Worm (Caenorhabditis elegans): ENCODE measurements around the gene ZK813.2.

The ZK813.2 gene

ce11 chrX:3443526-3443925 lies at the start of gene ZK813.2:
Gene ZK813.2, plus strand, starts transcription at chrX:3443826.
- no peak for TF ChIP-seq ref-2 (tag; optimal IDR thresholded peaks at IDR 0.05)
- no peak for TF ChIP-seq K02D7.2 (tag; optimal IDR thresholded peaks at IDR 0.05)
- TF ChIP-seq F13H6.1 (tag; optimal IDR thresholded peaks at IDR 0.05), result no peak
- TF ChIP-seq ceh-45 (GFP tag; IDR thresholded peaks at IDR 0.05), result no peak
- no peak for TF ChIP-seq che-1 (tag; optimal IDR thresholded peaks at IDR 0.05)

DNA sequence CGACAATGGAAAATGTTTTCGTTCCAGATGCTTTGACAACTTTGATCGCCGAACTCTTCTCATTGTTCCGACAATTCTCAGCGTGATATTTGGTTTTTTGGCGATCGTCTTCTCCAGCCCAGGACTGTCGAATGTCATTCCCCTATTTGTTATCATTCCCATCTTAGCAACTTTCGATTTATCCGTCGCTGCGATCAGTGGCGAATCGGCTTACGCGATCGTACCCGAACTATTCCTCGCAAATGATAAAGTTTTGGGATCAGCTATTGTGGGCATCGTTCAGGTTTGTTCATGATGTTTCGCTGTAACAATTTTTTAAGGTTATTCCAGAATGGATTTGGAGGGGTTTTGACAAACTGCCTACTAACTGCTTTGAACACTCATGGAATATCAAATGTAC lies 46.9 kb upstream of the ZK813.2 start:
- TF ChIP-seq ceh-34 (tag; optimal IDR thresholded peaks at IDR 0.05) (no peak), npax-4 (tag; optimal IDR thresholded peaks at IDR 0.05) (no peak), elt-2 (tag; optimal IDR thresholded peaks at IDR 0.05) (no peak), pros-1 (tag; optimal IDR thresholded peaks at IDR 0.05) (no peak), T23F11.4 (GFP tag; optimal IDR thresholded peaks at IDR 0.05) (no peak), ceh-6 (GFP tag; optimal IDR thresholded peaks at IDR 0.05) (no peak), pag-3 (tag; optimal IDR thresholded peaks at IDR 0.05; ENCODE audit: borderline replicate concordance) (no peak), ceh-31 (tag; optimal IDR thresholded peaks at IDR 0.05) (no peak), ref-2 (tag; optimal IDR thresholded peaks at IDR 0.05) (no peak), ceh-14 (tag; optimal IDR thresholded peaks at IDR 0.05) (no peak), odd-2 (tag; optimal IDR thresholded peaks at IDR 0.05) (no peak), gmeb-2 (tag; optimal IDR thresholded peaks at IDR 0.05) (no peak), lin-11 (tag; optimal IDR thresholded peaks at IDR 0.05) (no peak), fax-1 (tag; optimal IDR thresholded peaks at IDR 0.05) (no peak)

DNA sequence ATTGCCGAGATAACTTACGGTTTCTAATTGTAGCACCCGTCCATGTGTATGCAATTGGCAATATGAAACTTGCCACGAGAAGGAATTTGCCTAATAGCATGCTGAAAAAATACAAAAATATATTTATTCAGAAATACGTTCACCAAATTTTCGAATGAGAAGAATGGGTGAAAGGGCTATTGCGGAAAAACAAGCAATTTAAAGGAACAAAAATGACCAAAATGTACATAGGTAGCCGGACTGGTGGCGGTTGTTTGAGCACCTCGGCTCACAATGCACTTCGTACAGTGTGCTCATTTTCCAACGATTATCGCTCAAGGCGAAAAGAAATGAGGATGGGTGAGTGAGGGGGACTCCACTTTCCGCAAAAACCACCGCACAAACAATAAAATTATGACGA lies 43.7 kb upstream of the ZK813.2 start, which contains the start of gene cht-1:
Gene cht-1, minus strand, starts transcription at position 101 of the 400 bp plus-strand sequence.
- TF ChIP-seq K09A11.1 (tag; optimal IDR thresholded peaks at IDR 0.05; ENCODE audit: insufficient read depth), result no peak
- no peak for TF ChIP-seq fkh-6 (tag; optimal IDR thresholded peaks at IDR 0.05)
- no peak for TF ChIP-seq ceh-31 (tag; optimal IDR thresholded peaks at IDR 0.05)
- no peak for TF ChIP-seq dve-1 (tag; optimal IDR thresholded peaks at IDR 0.05)

- TF ChIP-seq ref-2 (tag; optimal IDR thresholded peaks at IDR 0.05), result no peak
- TF ChIP-seq ttx-3 (tag; optimal IDR thresholded peaks at IDR 0.05), result no peak
- no peak for TF ChIP-seq tbx-2 (tag; optimal IDR thresholded peaks at IDR 0.05)
- TF ChIP-seq nhr-11 (tag; optimal IDR thresholded peaks at IDR 0.05), result no peak
- TF ChIP-seq nhr-232 (tag; optimal IDR thresholded peaks at IDR 0.05), result no peak
- no peak for TF ChIP-seq npax-4 (tag; optimal IDR thresholded peaks at IDR 0.05)
- TF ChIP-seq ceh-24 (tag; optimal IDR thresholded peaks at IDR 0.05), result no peak
- TF ChIP-seq sox-4 (tag; optimal IDR thresholded peaks at IDR 0.05), result no peak
- no peak for TF ChIP-seq rnt-1 (tag; optimal IDR thresholded peaks at IDR 0.05)
- no peak for TF ChIP-seq ceh-19 (GFP tag; optimal IDR thresholded peaks at IDR 0.05)
- TF ChIP-seq ceh-48 (tag; optimal IDR thresholded peaks at IDR 0.05), result no peak
- no peak for TF ChIP-seq unc-86 (tag; optimal IDR thresholded peaks at IDR 0.05)
- TF ChIP-seq pag-3 (tag; optimal IDR thresholded peaks at IDR 0.05; ENCODE audit: borderline replicate concordance), result no peak
- no peak for TF ChIP-seq tbx-7 (tag; optimal IDR thresholded peaks at IDR 0.05)
- TF ChIP-seq nfya-1 (tag; optimal IDR thresholded peaks at IDR 0.05), result no peak
- TF ChIP-seq madf-2 (tag; optimal IDR thresholded peaks at IDR 0.05), result no peak
- TF ChIP-seq Y22D7AL.16 (tag; optimal IDR thresholded peaks at IDR 0.05), result no peak
- no peak for TF ChIP-seq ceh-2 (tag; optimal IDR thresholded peaks at IDR 0.05)
Observed at ce11 chrX:3400387-3400786, 43.2 kb upstream of the ZK813.2 start.

DNA sequence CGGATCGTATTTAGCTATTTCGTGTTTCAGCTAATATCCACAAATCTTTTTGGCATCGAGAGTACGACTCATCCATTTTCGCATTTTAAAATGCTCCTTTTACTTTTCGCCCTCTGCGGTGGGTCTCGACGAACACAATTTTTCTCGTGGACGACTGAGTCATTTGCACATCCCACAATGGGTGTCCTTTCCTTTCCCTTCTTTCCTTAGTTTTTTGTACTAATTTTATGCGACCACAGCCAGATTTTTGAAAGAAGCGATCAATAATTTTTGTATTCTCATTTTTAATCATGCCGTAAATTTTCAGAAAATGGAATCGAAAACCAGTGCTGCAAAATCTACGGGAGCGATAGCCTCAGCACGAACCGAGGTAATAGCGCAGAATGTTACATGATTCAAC lies 41.9 kb upstream of the ZK813.2 start, which contains the start of gene C04F6.9:
Gene C04F6.9, plus strand, starts transcription at position 301 of the 400 bp plus-strand sequence.
- TF ChIP-seq hlh-30 (tag; optimal IDR thresholded peaks at IDR 0.05; ENCODE audit: insufficient read depth) (no peak), unc-86 (tag; optimal IDR thresholded peaks at IDR 0.05) (no peak), pha-2 (tag; optimal IDR thresholded peaks at IDR 0.05) (no peak), unc-3 (GFP tag; conservative IDR thresholded peaks at IDR 0.05) (no peak), unc-3 (tag; optimal IDR thresholded peaks at IDR 0.05) (no peak), elt-4 (tag; optimal IDR thresholded peaks at IDR 0.05) (no peak), tbx-2 (tag; optimal IDR thresholded peaks at IDR 0.05) (no peak), unc-55 (GFP tag; optimal IDR thresholded peaks at IDR 0.05) (no peak), ceh-18 (tag; optimal IDR thresholded peaks at IDR 0.05) (no peak), K02D7.2 (tag; optimal IDR thresholded peaks at IDR 0.05) (no peak)
